Fruit fly (Drosophila melanogaster): ENCODE measurements around the gene dbe.
A peak's percentile ranks its signal among the peaks of the same experiment; 100 is the strongest.

DNA sequence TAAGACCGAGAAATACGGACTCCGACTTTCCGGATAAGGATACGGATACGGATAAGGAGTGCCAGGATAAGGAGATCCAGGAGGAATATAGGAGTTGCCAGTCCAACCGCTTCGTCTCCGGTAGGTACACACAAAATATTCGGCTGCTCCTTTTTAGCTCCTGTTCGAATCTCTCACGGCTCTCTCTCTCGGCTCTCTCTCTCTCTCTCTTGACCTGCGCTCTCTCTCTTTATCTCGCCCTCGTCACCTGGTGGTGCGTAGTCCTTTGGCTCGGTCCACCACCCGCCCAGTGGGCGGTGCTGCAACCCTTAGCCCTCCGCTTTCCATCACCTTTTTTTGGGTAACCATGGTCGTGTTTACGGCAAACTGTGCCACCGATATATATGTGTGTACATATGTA lies 43.3 kb downstream of the dbe start:
- no peak for TF ChIP-seq Vsx2 (GFP tag; optimal IDR thresholded peaks at IDR 0.05; ENCODE audit: partially characterized antibody)
- TF ChIP-seq Dfd (GFP tag; optimal IDR thresholded peaks at IDR 0.05), result no peak
- peak; percentile 85 to 90 for TF ChIP-seq dl (GFP tag; optimal IDR thresholded peaks at IDR 0.05; ENCODE audit: insufficient read depth in 1 of 2, partially characterized antibody in 2 of 2)
- TF ChIP-seq HLH106 (tag; optimal IDR thresholded peaks at IDR 0.05), result no peak
- TF ChIP-seq Myc (optimal IDR thresholded peaks at IDR 0.05), result no peak
- TF ChIP-seq Dif (GFP tag; optimal IDR thresholded peaks at IDR 0.05; ENCODE audit: partially characterized antibody), result peak; percentile 84

All from whole organism, wandering third instar larva.